Worm (Caenorhabditis elegans): ENCODE measurements around the gene mod-1.

DNA sequence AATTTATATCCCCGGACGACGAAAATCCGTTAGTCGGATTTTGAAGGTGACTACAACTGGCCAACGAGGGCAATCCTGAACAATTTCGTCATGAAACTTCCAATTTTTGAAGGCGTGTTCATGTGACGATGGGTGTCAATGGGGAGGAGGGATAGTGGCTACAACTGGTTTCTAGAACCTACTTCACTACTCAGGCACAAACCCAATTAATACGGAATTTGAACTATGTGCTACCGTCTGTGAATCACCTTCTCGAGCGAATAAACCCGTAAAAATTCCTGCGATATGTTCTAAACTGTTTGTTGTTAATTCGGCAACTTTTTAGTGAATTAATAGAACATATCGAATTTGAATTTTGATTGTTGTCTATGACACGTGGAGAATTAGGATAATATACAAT lies 13.9 kb upstream of the mod-1 start:
- no peak for TF ChIP-seq alr-1 (tag; optimal IDR thresholded peaks at IDR 0.05)
- TF ChIP-seq nhr-21 (tag; optimal IDR thresholded peaks at IDR 0.05): no peak
- no peak for TF ChIP-seq ceh-16 (tag; optimal IDR thresholded peaks at IDR 0.05)
- TF ChIP-seq ztf-4 (tag; optimal IDR thresholded peaks at IDR 0.05): no peak
- TF ChIP-seq aly-2 (tag; optimal IDR thresholded peaks at IDR 0.05): no peak
- no peak for TF ChIP-seq nhr-6 (tag; optimal IDR thresholded peaks at IDR 0.05)
- TF ChIP-seq ama-1 (optimal IDR thresholded peaks at IDR 0.05): no peak
- TF ChIP-seq nhr-12 (tag; optimal IDR thresholded peaks at IDR 0.05): no peak
- TF ChIP-seq mab-5 (tag; optimal IDR thresholded peaks at IDR 0.05): no peak
- no peak for TF ChIP-seq lin-39 (tag; optimal IDR thresholded peaks at IDR 0.05)
- no peak for TF ChIP-seq unc-55 (GFP tag; optimal IDR thresholded peaks at IDR 0.05)
